Worm (Caenorhabditis elegans) whole organism, L4/young adult: Measurements from ENCODE around the gene T20G5.13.
A peak's percentile ranks its signal among the peaks of the same experiment; 100 is the strongest.
"Not testable (repeated sequence)": the region's sequence is repeated elsewhere in the genome, so short reads cannot be mapped to it uniquely, and the experiment has no call there.

Source experiments
- W03F9.2 ChIP-seq: fragments of 150-350 bp; optimal IDR thresholded peaks from 2 replicates; lab custom pipeline; 2014; ENCODE audit warnings: missing biosample characterization, missing genetic modification characterization
- dao-5 ChIP-seq: sonication (generic microtip); optimal IDR thresholded peaks from 2 replicates; lab custom pipeline; 2016; ENCODE audit warnings: missing genotype, missing genetic modification characterization, moderate library complexity, missing compliant biosample characterization
- him-1 ChIP-seq: sonication (generic microtip); optimal IDR thresholded peaks from 2 replicates; lab custom pipeline; 2016; ENCODE audit warnings: missing genotype, missing genetic modification reagents, missing genetic modification characterization, missing compliant biosample characterization

T20G5.13 gene

DNA sequence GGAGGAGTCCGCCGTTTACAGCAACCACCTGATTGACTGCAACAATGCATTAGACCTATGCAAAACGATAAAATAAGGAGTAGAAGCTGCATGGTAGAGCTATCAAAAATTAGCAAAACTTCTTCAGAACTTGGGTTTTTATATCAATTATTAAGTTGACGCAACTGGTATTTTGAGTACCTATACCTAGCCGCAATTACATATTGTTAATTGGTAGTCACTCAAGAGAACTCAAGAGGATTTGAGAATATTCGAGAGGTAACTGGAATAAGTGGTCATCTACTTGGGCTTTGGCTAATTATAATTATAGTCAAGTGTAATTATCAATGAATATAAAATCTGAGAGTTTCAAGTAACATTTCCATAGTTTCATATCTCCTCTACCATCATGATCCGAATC lies at the start of gene T20G5.13, which contains the start of gene T20G5.12:
Gene T20G5.13, minus strand, starts transcription at position 101 of the 400 bp plus-strand sequence.
Gene T20G5.12, plus strand, starts transcription at position 370 of the 400 bp plus-strand sequence.
- TF ChIP-seq W03F9.2: no peak
- TF ChIP-seq him-1 (tag; lab: Kevin White, UChicago): no peak
- no peak for TF ChIP-seq dao-5 (tag; lab: Kevin White, UChicago)

DNA sequence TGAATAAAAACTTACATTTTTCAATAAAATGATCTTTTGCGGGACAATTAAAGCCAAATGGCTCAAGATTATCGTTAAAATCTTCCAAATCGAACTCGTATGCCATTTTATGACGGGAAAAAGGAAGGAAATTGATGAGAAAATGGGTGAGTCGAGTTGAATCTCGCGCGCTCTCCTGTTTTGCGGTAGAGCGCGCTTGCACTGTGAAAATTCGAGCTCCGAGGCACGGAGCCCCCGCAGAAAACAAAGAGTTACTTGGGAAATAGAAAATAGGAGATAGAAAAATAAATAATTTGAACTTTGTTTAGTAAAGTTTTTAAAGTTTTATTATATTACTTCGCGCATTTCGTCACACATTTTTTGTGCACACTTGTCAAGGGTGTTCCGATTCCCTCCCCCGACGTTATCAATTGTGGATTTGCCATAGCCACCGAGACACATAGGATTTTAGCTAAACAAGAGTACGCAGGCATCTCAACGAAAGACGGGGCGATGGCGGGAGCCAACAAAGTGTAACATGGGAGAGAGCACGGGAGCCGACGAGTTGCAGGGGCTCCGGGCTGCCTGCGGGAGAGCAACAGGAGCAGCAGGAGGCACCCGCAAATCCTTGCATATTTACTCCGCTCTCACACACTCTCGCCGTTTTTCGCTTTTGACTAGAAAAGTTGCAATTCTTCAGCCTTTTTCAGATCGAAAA lies 47.5 kb upstream of the T20G5.13 start, which contains the start of the genes div-1 and cor-1:
Gene div-1, minus strand, starts transcription at position 119 of the 697 bp plus-strand sequence.
Gene cor-1, plus strand, starts transcription at position 671 of the 697 bp plus-strand sequence.
- no peak for TF ChIP-seq W03F9.2
- no peak for TF ChIP-seq him-1 (tag; lab: Kevin White, UChicago)
- TF ChIP-seq dao-5 (tag; lab: Kevin White, UChicago): no peak

DNA sequence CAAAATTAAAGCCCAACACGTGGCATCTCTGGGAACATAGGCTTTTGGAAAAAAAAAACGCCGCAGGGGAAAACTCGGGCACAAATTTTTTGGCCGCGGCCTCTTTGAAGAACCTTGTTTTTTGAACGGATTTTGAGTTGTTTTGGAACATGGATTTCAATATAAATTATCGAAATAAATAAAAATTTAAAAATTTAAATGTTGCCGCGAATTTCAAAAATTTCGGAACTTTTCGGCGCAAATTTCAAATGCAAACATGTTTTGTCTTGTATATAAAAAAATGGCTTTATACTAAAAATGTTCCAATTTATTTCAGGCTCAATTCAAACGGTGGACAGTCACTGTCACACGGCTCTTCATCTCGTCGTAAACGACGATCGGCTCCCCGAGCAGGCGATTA lies 42.9 kb upstream of the T20G5.13 start:
- TF ChIP-seq dao-5 (tag; lab: Kevin White, UChicago) (no peak), him-1 (tag; lab: Kevin White, UChicago) (no peak), W03F9.2 (no peak)

DNA sequence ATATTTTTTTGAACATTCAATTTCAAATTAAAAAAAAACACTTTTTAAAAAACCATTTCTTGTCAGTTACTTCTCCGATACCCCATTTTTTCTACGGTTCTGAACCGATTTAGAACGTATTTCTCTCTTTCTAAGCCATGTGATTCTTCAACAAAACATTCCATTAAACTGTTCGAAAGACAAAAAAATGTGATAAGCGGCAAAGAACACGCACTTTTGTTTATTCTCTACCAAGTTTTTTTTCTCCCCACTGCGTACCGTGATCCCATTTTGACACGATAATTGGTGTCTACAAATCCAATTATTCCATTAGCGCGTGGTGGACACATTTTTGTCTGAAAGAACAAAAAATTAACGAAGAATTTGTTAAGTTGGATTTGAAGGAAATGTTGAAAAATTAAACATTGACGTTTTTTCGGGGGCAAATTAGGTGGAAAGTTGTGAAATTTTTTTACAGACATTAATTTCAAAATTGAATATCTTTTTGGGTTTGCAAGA lies 40.2 kb upstream of the T20G5.13 start:
- TF ChIP-seq him-1 (tag; lab: Kevin White, UChicago) (no peak), dao-5 (tag; lab: Kevin White, UChicago) (no peak), W03F9.2 (no peak)

DNA sequence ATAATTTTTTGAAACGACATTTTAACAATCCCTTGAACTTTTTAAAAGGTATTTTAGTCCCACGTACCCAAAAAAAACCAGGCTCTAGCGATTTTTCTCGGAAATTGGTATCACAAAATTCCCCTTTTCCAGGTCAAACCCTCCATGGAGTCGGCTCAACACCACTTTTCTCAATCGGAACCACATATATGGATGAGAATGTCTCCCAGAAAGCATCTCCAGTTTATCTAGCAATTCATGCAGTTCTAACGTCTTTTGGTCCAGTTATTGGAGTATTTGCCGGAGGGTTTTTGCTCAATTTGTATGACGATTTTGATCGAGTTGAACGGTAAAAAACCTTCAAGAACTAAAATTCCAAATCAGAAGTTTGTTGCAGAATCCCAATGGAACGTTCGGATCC lies 38.9 kb upstream of the T20G5.13 start:
- TF ChIP-seq him-1 (tag; lab: Kevin White, UChicago): no peak
- no peak for TF ChIP-seq dao-5 (tag; lab: Kevin White, UChicago)
- TF ChIP-seq W03F9.2: no peak

DNA sequence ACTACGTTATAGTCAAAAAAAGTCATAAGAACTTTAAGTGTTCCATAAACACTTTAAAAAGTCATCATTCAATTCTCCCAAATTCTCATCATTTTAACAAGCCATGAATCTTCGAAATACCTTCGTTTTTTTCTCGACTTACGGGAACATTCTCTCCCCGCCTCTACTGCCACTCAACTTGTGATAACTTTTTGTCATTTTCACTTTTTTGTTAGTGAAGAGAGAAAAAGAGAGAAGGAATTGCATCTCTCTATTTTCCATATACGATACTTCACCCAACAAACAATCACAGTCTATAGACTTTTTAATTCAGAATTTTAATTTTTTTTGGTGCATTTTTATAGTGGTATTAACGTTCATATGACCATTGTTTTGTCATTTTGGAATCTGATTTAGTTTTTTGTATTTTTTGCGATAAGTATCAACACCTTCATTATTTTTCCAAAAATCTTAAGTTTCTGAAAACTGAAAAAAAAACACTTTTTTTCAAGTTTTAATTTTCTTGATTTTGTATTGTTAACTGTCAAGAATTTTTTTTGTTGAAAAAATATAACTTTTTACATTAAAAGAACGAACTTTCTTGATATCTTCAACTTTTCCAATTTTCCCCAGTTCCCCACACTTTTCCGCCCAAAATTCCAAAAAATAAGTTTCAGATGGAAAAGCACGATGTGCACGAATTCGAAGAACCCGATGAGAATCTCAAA lies 37.5 kb upstream of the T20G5.13 start, which contains the start of gene Y70G10A.3:
Gene Y70G10A.3, plus strand, starts transcription at position 657 of the 707 bp plus-strand sequence.
- TF ChIP-seq dao-5 (tag; lab: Kevin White, UChicago) (no peak), W03F9.2 (no peak), him-1 (tag; lab: Kevin White, UChicago) (no peak)

DNA sequence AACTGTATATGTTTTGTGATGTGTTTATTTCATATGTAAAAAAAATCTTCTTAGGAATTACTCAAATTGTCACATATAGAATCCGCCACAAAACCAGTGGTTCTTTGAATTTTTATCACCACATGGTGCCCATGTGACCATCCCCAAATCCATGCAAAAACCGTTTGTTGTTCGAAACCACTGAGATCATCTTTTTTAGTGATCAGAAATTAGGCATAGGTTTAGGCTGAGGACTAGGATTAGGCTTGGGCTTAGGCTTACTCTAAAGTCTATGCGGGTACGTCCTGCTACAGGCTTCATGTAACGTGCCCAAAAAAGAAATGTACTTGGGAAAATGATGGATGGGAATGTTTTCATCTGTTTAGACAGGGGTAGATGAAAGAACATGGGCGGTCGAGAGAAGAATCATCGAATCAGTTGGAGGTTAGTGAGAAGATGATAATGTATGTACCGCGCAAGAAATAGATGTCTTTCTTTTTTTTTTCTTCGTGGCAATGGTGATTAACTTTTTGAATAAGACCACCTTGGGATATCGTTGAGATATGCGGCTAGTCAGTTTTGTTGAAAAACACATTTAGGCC lies 35.2 kb upstream of the T20G5.13 start:
- no peak for TF ChIP-seq W03F9.2
- TF ChIP-seq dao-5 (tag; lab: Kevin White, UChicago): no peak
- TF ChIP-seq him-1 (tag; lab: Kevin White, UChicago): no peak

DNA sequence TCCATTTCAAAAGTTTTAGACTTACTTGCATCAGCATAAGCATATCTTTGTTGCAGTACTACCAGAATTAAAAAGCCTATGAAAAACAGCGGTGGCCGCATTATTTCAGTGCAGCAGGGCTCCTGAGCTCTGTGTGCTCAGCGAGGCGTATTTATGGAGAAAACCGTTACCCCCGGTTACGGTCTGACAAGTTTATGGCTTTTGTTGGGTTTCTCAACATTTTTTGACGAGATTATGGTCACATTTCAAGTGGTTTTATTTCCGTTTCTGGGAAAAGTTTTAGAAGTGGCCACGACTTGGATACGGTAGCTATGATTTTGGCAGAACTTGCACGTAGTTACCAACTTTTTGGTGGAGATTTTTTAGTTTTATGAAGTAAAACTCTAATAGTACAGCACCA lies 32.8 kb upstream of the T20G5.13 start, which contains the start of gene paml-1:
Gene paml-1, minus strand, starts transcription at position 101 of the 400 bp plus-strand sequence.
- no peak for TF ChIP-seq him-1 (tag; lab: Kevin White, UChicago)
- TF ChIP-seq W03F9.2: no peak
- TF ChIP-seq dao-5 (tag; lab: Kevin White, UChicago): no peak

DNA sequence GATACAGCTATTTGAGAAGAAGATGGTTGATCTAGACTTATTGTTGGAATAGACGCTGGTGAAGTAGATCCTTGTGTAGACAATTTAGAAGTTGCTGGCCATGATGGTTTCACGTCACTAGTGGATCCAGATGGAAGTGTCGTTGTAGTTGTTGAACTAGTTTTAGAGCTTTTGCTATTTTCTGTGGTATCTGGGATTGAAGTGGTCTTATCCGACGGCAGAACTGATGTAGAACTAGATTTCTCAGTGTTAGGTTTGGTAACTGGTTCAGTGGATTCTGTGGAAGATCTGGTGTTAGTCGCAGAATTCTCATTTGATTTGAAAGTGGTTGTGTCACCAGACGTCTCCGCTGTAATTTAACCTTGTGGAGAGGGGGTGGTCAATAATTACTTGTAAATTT lies 30.5 kb upstream of the T20G5.13 start:
- TF ChIP-seq him-1 (tag; lab: Kevin White, UChicago) (no peak), W03F9.2 (no peak), dao-5 (tag; lab: Kevin White, UChicago) (no peak)

DNA sequence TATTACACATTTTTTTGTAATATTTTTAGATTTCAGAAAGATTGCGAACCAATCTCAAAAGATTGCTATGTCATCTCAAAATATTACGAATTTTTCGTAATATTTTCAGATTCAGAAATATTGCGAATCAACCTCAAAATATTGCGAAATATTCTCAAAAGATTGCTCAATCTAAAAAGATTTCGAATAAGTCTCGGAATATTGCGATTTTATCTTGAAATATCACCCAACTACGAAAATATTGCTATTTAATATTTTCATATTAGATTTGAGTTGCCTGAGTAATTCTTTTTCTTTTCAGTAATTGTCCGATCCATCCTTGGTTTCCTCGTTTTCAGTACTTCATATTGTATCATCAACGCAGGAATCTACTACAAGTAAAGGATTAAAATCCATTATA lies 20.7 kb upstream of the T20G5.13 start, which contains the start of gene Y70G10A.4:
Gene Y70G10A.4, plus strand, starts transcription at position 301 of the 400 bp plus-strand sequence.
- not testable (repeated sequence) for TF ChIP-seq W03F9.2; dao-5 (tag; lab: Kevin White, UChicago); him-1 (tag; lab: Kevin White, UChicago)

DNA sequence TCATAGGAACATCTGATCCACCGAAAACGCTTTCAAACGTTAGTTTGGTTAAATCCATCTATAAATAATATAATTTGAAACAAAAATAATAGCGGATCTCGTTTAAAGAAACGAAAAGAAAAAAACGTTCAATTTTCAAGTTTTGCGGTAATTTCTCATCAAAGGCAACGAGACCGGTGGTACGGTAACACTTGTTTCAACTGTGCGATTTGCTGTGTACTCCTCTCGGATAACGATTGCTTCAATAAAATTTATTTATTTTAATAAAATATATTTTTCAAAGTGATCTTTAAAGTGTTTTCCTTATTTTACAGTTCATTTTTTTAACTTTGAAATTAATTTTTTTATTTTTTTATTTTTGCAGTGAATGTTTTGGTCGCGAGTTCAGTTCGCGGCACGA lies 17.5 kb upstream of the T20G5.13 start, which contains the start of the genes rde-4 and cox-14:
Gene rde-4, minus strand, starts transcription at position 60 of the 400 bp plus-strand sequence.
Gene cox-14, plus strand, starts transcription at position 356 of the 400 bp plus-strand sequence.
- TF ChIP-seq W03F9.2 (peak; percentile 82), dao-5 (tag; lab: Kevin White, UChicago) (no peak)

DNA sequence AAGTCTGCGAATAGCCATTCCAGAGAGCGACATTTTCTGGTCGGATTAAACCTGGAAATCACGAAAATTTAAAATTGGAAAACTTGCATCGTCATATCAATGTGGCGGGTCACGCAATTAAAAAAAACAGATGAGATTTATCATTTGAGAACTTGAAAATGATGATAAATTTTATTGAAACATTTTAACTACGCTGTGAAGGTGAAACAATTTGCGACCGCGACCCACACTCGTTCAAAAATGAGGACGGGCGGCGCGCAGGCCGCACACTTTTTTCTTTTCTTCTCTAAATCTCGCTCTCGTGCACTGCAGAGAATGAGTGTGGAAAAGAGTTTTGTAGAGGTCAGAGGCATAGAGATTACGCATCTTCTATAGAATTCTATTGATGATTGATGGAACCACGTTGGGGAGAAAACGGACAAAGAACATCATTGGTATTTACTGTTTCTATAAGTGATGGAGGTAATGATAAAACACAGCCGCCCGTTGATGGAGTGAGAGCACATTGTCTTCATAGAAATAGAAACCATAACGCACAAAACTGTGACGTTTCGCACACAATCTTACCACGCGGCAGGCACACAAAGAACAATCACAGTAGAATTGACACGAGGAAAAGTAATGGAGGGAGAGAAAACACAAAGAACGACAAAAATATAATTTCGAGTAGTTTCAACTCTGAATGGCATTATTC lies 15.6 kb upstream of the T20G5.13 start, which contains the start of gene cts-1:
Gene cts-1, minus strand, starts transcription at position 51 of the 694 bp plus-strand sequence.
- no peak for TF ChIP-seq dao-5 (tag; lab: Kevin White, UChicago)
- peak; percentile 57 for TF ChIP-seq W03F9.2

DNA sequence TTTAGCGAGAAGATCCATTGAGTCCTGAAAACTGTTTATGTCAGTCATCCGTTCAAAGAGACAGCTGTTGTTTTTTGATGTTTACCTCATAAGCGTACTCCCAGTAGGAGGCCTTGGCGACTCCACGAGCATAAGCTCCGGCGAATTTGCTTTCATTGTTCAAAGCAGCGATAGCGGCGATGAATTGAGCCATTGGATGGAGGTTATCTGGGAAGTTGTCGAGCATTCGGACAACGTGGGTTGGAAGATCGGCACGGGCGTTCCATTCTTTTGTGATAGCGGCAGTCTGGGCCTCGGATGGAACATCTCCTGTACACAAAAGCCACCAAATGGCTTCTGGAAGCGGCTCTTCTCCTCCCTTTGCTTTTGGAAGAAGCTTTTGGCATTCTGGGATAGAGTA lies 14.7 kb upstream of the T20G5.13 start:
- TF ChIP-seq him-1 (tag; lab: Kevin White, UChicago): no peak
- no peak for TF ChIP-seq W03F9.2
- TF ChIP-seq dao-5 (tag; lab: Kevin White, UChicago): no peak
